Worm (Caenorhabditis elegans) whole organism, young adult: ENCODE results near the gene gmap-3.

ENCODE experiments used
- F33H1.4 ChIP-seq: fragments of 200-800 bp; sonication (Bioruptor generic); IDR thresholded peaks from 2 replicates; pipeline ENCODE4 v1.3.6; 2022; ENCODE audit warnings: missing genetic modification reagents, missing genetic modification characterization, missing compliant biosample characterization
- ZK185.1 ChIP-seq: sonication (generic microtip); optimal IDR thresholded peaks from 2 replicates; lab custom pipeline; 2016; ENCODE audit warnings: mild to moderate bottlenecking, missing genetic modification characterization, missing compliant biosample characterization; ENCODE audit not compliant: poor library complexity, severe bottlenecking
- bed-1 ChIP-seq: fragments of 200-800 bp; sonication (Bioruptor generic); IDR thresholded peaks from 2 replicates; pipeline ENCODE4 v1.3.6; 2022; ENCODE audit warnings: missing genetic modification reagents, missing genetic modification characterization, missing compliant biosample characterization
- let-526 ChIP-seq: fragments of 200-800 bp; sonication (Bioruptor generic); IDR thresholded peaks from 2 replicates; pipeline ENCODE4 v1.3.6; 2022; ENCODE audit warnings: missing genetic modification reagents, missing genetic modification characterization, missing compliant biosample characterization
- nhr-120 ChIP-seq: fragments of 200-800 bp; sonication (Bioruptor generic); IDR thresholded peaks from 2 replicates; pipeline ENCODE4 v1.3.6; 2022; ENCODE audit warnings: missing genetic modification characterization, missing compliant biosample characterization

- TF ChIP-seq bed-1 (GFP tag; lab: Robert Waterston, UW), result no peak
- no peak for TF ChIP-seq F33H1.4 (GFP tag; lab: Robert Waterston, UW)
- TF ChIP-seq ZK185.1 (tag; lab: Kevin White, UChicago), result no peak
- TF ChIP-seq let-526 (GFP tag; lab: Robert Waterston, UW), result no peak
- no peak for TF ChIP-seq nhr-120
These were observed 25.1 kb downstream of the gmap-3 start for ce11 chrX:12915693-12916092.
